Worm (Caenorhabditis elegans): ENCODE data around the gene F17C11.12.

F17C11.12 gene

DNA sequence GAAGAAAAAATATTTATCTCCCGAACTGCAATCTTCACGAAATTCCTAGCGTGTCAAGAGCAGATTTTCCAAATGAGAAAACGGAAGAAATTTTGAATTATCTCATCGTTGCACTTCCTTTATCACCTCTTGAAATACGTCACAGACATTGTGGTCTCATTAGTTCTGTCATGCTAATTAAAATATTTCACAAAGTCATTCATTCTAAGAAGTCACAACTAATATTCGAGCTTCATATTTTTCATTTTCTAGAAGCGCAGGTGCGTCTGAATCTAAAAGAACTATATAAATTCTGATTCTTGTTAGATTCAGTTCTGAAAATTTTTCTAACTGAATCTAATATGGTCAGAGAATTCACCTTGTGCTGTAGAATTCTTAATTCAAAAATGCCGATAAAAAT is 10.5 kb upstream of the F17C11.12 start:
- TF ChIP-seq klf-2 (GFP tag; conservative IDR thresholded peaks at IDR 0.05) (no peak), flt-1 (GFP tag; IDR thresholded peaks at IDR 0.05) (no peak), ztf-23 (GFP tag; IDR thresholded peaks at IDR 0.05) (no peak), cog-1 (tag; optimal IDR thresholded peaks at IDR 0.05) (no peak), med-1 (GFP tag; optimal IDR thresholded peaks at IDR 0.05; ENCODE audit: insufficient read depth) (no peak), ref-1 (GFP tag; conservative IDR thresholded peaks at IDR 0.05) (no peak), ztf-29 (GFP tag; IDR thresholded peaks at IDR 0.05) (no peak), tab-1 (GFP tag; IDR thresholded peaks at IDR 0.05) (no peak), T22C8.4 (GFP tag; IDR thresholded peaks at IDR 0.05) (no peak)

DNA sequence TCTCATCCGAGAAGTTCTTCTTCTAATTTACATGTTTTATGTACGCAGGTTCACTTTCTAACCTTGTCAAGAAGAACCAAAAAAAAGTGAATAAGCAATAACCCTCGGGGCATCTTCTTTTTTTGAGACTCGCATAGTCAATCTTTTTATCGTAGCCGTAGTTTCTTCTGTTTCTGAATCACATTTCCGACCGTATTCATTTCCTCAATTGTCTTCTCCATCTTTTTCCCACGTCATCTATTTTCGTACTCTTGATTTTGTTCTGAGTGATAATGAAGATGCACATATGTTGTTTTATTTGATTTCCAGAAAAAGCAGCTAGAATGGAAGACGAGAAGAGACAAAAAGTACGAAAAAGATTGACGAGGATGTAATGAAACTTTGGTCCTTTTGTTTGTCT is 8.2 kb upstream of the F17C11.12 start:
- no peak for TF ChIP-seq T22C8.4 (GFP tag; IDR thresholded peaks at IDR 0.05)
- no peak for TF ChIP-seq tab-1 (GFP tag; IDR thresholded peaks at IDR 0.05)
- no peak for TF ChIP-seq med-1 (GFP tag; optimal IDR thresholded peaks at IDR 0.05; ENCODE audit: insufficient read depth)
- TF ChIP-seq klf-2 (GFP tag; conservative IDR thresholded peaks at IDR 0.05), result no peak
- TF ChIP-seq ztf-23 (GFP tag; IDR thresholded peaks at IDR 0.05), result no peak
- TF ChIP-seq cog-1 (tag; optimal IDR thresholded peaks at IDR 0.05), result no peak
- TF ChIP-seq flt-1 (GFP tag; IDR thresholded peaks at IDR 0.05), result no peak
- no peak for TF ChIP-seq ref-1 (GFP tag; conservative IDR thresholded peaks at IDR 0.05)
- no peak for TF ChIP-seq ztf-29 (GFP tag; IDR thresholded peaks at IDR 0.05)

DNA sequence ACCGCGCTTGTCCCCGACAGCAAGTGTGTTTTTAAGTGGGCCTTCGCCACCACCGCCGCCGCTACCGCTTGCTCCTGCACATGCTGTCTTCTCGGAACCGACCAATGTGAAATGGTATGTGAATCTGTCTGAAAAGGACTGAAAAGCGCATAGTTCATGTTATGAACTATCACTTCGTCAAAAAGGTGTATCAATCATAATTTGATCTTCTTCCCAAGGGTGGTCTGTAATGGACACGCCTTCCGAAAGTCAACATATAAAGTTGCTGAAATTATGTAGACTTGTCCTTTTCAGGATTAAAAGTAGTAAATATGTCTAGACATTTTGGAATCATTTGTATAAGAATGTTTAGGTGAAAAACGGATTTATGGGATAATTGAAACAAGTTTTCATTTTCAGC is 5.4 kb upstream of the F17C11.12 start, which contains the start of gene zip-9:
Gene zip-9 (plus strand): TSS at position 301 of the 400 bp plus-strand sequence.
- no peak for TF ChIP-seq tab-1 (GFP tag; IDR thresholded peaks at IDR 0.05)
- no peak for TF ChIP-seq ref-1 (GFP tag; conservative IDR thresholded peaks at IDR 0.05)
- TF ChIP-seq ztf-29 (GFP tag; IDR thresholded peaks at IDR 0.05), result no peak
- TF ChIP-seq med-1 (GFP tag; optimal IDR thresholded peaks at IDR 0.05; ENCODE audit: insufficient read depth), result no peak
- TF ChIP-seq ztf-23 (GFP tag; IDR thresholded peaks at IDR 0.05), result no peak
- TF ChIP-seq flt-1 (GFP tag; IDR thresholded peaks at IDR 0.05), result no peak
- TF ChIP-seq cog-1 (tag; optimal IDR thresholded peaks at IDR 0.05), result no peak
- TF ChIP-seq klf-2 (GFP tag; conservative IDR thresholded peaks at IDR 0.05), result no peak
- TF ChIP-seq T22C8.4 (GFP tag; IDR thresholded peaks at IDR 0.05), result no peak

DNA sequence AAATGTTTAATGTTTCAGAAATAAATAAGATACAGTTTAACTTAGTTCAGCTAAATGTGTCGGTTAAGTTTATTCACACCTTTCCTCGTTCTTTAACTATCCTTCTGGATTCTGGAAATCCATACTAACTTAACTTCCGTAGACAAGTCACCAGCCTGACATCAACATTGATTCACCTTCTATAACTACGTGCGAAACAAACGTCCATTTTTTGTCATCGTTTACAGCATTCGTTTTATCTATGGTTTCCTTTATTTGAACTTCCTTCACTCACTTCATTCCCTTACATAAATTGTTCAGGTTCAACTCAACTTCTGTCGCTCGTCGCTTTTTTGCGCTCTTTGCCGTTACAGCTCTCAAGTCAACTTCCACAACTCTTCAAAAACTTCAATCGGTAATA is 4.4 kb upstream of the F17C11.12 start, which contains the start of gene F17C11.26:
Gene F17C11.26 (plus strand): TSS at position 301 of the 400 bp plus-strand sequence.
- TF ChIP-seq klf-2 (GFP tag; conservative IDR thresholded peaks at IDR 0.05) (no peak), ref-1 (GFP tag; conservative IDR thresholded peaks at IDR 0.05) (no peak), med-1 (GFP tag; optimal IDR thresholded peaks at IDR 0.05; ENCODE audit: insufficient read depth) (no peak), ztf-23 (GFP tag; IDR thresholded peaks at IDR 0.05) (no peak)

DNA sequence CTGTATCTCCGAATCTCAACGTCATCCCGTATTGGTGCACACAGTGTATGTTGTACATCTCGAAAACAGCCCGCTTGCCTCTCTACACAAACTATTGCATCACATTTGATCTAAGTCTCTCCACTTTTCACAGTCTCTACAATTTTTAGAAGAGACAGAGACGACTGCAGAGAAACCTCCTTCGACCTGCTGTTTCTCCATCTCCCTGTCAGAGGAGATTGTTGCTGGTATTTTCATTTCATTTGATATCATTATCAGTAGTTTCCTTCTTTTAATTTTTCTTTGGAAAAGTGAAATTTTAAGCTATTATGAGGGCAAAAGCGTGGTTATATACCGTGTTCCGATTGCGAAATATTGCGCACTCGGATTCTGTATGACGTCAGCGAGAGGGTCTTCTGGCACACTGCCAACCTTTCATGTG is 3.9 kb upstream of the F17C11.12 start:
- TF ChIP-seq ref-1 (GFP tag; conservative IDR thresholded peaks at IDR 0.05) (no peak), cog-1 (tag; optimal IDR thresholded peaks at IDR 0.05) (peak; percentile 14)

DNA sequence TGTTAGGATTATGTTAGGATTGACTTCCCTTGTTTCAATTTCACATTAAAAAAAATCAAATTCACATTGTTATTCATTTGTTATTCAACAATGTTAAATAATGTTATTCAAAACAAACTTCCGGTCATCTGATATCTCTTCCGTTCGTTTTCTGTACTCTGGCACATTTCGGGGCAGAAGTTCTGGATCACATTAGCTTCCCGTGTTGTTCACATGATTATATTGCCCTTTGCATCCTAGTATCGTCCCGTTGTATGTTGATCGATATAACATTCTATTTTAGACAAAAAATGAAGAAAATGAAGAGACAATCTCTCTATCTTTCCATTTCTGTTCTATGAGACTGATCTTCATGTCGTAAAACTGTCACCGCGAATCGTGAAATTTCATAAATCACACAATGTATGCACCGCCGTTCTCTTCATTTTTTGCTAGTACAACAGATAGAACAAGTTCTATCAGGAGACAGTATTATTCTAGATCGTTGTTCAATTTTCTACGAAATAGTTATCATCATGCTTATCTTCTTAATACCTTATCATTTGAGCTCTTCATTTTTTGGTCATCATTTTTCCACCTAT is 3.4 kb upstream of the F17C11.12 start:
- no peak for TF ChIP-seq flt-1 (GFP tag; IDR thresholded peaks at IDR 0.05)

DNA sequence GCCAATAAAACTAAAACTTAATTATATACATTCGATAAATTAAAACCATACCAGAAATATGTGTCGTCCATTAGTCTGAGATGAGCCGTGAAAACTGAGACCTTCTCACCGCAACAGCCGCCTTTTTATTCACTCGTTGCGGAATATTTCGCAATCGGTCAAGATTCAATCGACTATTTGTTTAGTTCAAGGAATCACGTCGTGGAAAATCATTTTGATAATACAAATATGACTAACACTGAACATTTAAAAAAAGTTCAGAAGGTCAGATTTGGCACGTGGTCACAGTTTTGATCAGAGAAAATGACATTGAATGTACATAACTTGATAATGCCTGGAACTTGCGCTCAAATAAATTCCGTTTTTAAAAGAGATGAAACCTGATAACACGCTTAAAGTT is 2.0 kb upstream of the F17C11.12 start, which contains the start of gene F17C11.11:
Gene F17C11.11 (minus strand): TSS at position 79 of the 400 bp plus-strand sequence.
- no peak for TF ChIP-seq T22C8.4 (GFP tag; IDR thresholded peaks at IDR 0.05)
- no peak for TF ChIP-seq klf-2 (GFP tag; conservative IDR thresholded peaks at IDR 0.05)
- TF ChIP-seq ref-1 (GFP tag; conservative IDR thresholded peaks at IDR 0.05), result no peak
- TF ChIP-seq ztf-23 (GFP tag; IDR thresholded peaks at IDR 0.05), result no peak
- TF ChIP-seq tab-1 (GFP tag; IDR thresholded peaks at IDR 0.05), result no peak
- no peak for TF ChIP-seq ztf-29 (GFP tag; IDR thresholded peaks at IDR 0.05)
- TF ChIP-seq cog-1 (tag; optimal IDR thresholded peaks at IDR 0.05), result no peak
- TF ChIP-seq flt-1 (GFP tag; IDR thresholded peaks at IDR 0.05), result no peak
- TF ChIP-seq med-1 (GFP tag; optimal IDR thresholded peaks at IDR 0.05; ENCODE audit: insufficient read depth), result no peak

DNA sequence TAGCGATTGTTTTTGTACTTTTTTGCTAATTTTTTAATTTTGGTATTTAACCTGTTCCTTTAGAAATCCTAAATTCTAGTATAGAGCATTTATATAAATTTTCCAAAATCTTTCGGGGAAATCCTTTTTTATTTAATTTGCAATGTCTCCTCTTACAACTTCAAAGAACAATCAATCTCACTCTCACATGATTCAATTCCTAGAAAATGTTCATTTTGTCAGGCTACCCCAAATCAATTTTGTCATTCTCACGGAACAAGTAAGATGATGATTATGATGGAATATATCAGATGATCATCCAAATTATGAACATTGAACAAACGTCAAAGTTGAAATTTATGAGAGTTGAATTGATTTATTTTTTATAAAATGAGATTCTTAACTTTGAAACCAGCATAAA is 574 bp upstream of the F17C11.12 start:
- TF ChIP-seq flt-1 (GFP tag; IDR thresholded peaks at IDR 0.05), result no peak
- TF ChIP-seq ref-1 (GFP tag; conservative IDR thresholded peaks at IDR 0.05), result no peak
- TF ChIP-seq T22C8.4 (GFP tag; IDR thresholded peaks at IDR 0.05), result no peak

DNA sequence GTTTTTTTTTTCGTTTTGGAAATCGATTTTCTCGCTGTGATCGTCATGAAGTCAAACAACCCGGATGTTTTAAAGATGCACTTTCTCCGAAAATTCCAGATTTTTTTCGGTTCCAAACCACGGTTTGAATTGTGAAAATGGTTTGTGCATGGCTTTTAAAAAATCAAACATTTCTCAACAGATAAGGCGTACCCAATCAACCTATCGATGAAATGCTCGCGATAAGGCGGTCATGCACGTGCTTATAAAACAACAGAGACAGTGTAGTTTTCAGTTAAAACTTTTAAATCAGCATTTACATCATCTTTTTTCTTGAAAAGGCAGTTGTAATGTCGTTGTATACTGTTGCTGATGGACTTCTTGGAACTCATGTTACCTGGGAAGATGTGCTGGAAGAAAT is 4.3 kb downstream of the F17C11.12 start, which contains the start of gene F58B4.5:
Gene F58B4.5 (plus strand): TSS at position 283 of the 400 bp plus-strand sequence.
- TF ChIP-seq ztf-29 (GFP tag; IDR thresholded peaks at IDR 0.05) (no peak), cog-1 (tag; optimal IDR thresholded peaks at IDR 0.05) (no peak)

DNA sequence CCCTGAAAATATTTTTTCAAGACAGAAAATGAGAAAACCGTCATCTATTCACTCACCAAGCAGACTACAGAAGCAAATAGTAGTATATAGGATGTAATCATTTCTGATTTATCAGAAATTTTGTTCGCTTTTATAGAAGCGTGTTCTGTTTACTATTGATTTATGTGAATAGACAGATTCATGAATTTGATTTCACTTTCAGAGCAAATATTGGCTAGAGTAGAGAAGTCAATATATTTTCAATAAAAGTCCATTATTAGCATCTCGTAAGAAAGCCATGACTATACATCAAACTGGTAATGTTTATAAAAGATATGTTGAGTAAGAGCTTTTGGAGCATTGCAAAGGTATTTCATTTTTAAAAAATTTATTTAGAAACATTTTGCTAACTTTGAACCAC is 5.5 kb downstream of the F17C11.12 start, which contains the start of gene scvp-1:
Gene scvp-1 (minus strand): TSS at position 101 of the 400 bp plus-strand sequence.
- TF ChIP-seq ztf-29 (GFP tag; IDR thresholded peaks at IDR 0.05) (no peak), klf-2 (GFP tag; conservative IDR thresholded peaks at IDR 0.05) (no peak), ztf-23 (GFP tag; IDR thresholded peaks at IDR 0.05) (no peak), tab-1 (GFP tag; IDR thresholded peaks at IDR 0.05) (no peak), ref-1 (GFP tag; conservative IDR thresholded peaks at IDR 0.05) (no peak), med-1 (GFP tag; optimal IDR thresholded peaks at IDR 0.05; ENCODE audit: insufficient read depth) (no peak), flt-1 (GFP tag; IDR thresholded peaks at IDR 0.05) (no peak), cog-1 (tag; optimal IDR thresholded peaks at IDR 0.05) (no peak), T22C8.4 (GFP tag; IDR thresholded peaks at IDR 0.05) (no peak)

DNA sequence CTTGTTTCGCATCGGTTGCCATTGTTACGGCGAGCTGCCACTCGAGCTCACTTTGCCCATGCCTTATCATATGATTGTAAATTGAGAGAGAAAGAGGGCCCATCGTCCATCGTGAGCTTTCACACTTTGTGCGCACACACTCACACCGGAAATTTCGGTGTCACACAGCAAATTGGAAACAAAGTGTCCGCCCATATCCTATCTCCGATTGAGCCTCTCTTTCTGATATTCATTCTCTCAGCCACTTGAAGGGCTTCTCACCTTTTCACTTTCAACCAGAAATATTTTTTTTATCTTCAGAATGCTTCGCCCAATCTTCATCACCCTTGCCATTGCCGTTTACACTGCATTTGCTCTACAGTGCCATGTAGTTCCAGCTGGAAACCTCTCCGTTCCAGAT is 7.2 kb downstream of the F17C11.12 start, which contains the start of gene F58B4.3:
Gene F58B4.3 (plus strand): TSS at position 301 of the 400 bp plus-strand sequence.
- TF ChIP-seq med-1 (GFP tag; optimal IDR thresholded peaks at IDR 0.05; ENCODE audit: insufficient read depth) (no peak), flt-1 (GFP tag; IDR thresholded peaks at IDR 0.05) (no peak), tab-1 (GFP tag; IDR thresholded peaks at IDR 0.05) (no peak), cog-1 (tag; optimal IDR thresholded peaks at IDR 0.05) (no peak)

Measured in whole organism, midembryonic.